Fruit fly (Drosophila melanogaster) whole organism, embryonic: ENCODE measurements around the gene mib1.
A peak's percentile ranks its signal among the peaks of the same experiment; 100 is the strongest.

Source experiments
- BEAF-32 ChIP-seq: fragments of 200-800 bp; sonication (Bioruptor generic); optimal IDR thresholded peaks from 3 replicates; lab custom pipeline; 2017; ENCODE audit warnings: missing biosample characterization, missing genetic modification characterization, mild to moderate bottlenecking, moderate library complexity, missing genetic modification reagents
- CG10274 ChIP-seq: fragments of 200-800 bp; sonication (Bioruptor generic); optimal IDR thresholded peaks from 3 replicates; lab custom pipeline; 2017; ENCODE audit warnings: missing biosample characterization, mild to moderate bottlenecking, missing genetic modification characterization
- CG11695 ChIP-seq: fragments of 200-800 bp; sonication (Bioruptor generic); IDR thresholded peaks from 3 replicates; pipeline ENCODE4 v1.3.6; 2022; ENCODE audit warnings: missing biosample characterization, missing genetic modification characterization
- CG12391 ChIP-seq: fragments of 200-800 bp; sonication (Bioruptor generic); optimal IDR thresholded peaks from 3 replicates; lab custom pipeline; 2018; ENCODE audit warnings: missing biosample characterization, mild to moderate bottlenecking, missing genetic modification characterization, moderate library complexity
- CG13287 ChIP-seq: fragments of 200-800 bp; sonication (Bioruptor generic); IDR thresholded peaks from 2 replicates; pipeline ENCODE4 v1.3.6; 2022; ENCODE audit warnings: missing biosample characterization, missing genetic modification characterization; ENCODE audit not compliant: partially characterized antibody
- CG13775 ChIP-seq: fragments of 200-800 bp; sonication (Bioruptor generic); optimal IDR thresholded peaks from 3 replicates; lab custom pipeline; 2017; ENCODE audit warnings: missing biosample characterization, mild to moderate bottlenecking, missing genetic modification characterization
- CG14441 ChIP-seq: fragments of 200-800 bp; sonication (Bioruptor generic); IDR thresholded peaks from 2 replicates; pipeline ENCODE4 v1.3.6; 2022; ENCODE audit warnings: missing biosample characterization, missing genetic modification characterization
- CG1602 ChIP-seq: fragments of 200-800 bp; sonication (Bioruptor generic); optimal IDR thresholded peaks from 3 replicates; lab custom pipeline; 2016; ENCODE audit warnings: missing biosample characterization, missing genetic modification characterization
- CG1647 ChIP-seq: fragments of 200-800 bp; sonication (Bioruptor generic); optimal IDR thresholded peaks from 3 replicates; lab custom pipeline; 2016; ENCODE audit warnings: missing biosample characterization, missing genetic modification characterization
- CG16863 ChIP-seq: fragments of 200-800 bp; sonication (Bioruptor generic); optimal IDR thresholded peaks from 3 replicates; lab custom pipeline; 2016; ENCODE audit warnings: missing biosample characterization, missing genetic modification characterization
- CG18619 ChIP-seq: fragments of 200-800 bp; sonication (Bioruptor generic); optimal IDR thresholded peaks from 3 replicates; lab custom pipeline; 2017; ENCODE audit warnings: missing biosample characterization, mild to moderate bottlenecking, missing genetic modification characterization
- CG2875 ChIP-seq: fragments of 200-800 bp; sonication (Bioruptor generic); optimal IDR thresholded peaks from 2 replicates; lab custom pipeline; 2017; ENCODE audit warnings: missing biosample characterization, mild to moderate bottlenecking, missing genetic modification characterization, missing genetic modification reagents
- CG33213 ChIP-seq: fragments of 200-800 bp; sonication (Bioruptor generic); optimal IDR thresholded peaks from 3 replicates; lab custom pipeline; 2016; ENCODE audit warnings: missing biosample characterization, missing genetic modification characterization
- CG4360 ChIP-seq: fragments of 200-800 bp; sonication (Bioruptor generic); IDR thresholded peaks from 2 replicates; pipeline ENCODE4 v1.3.6; 2022; ENCODE audit warnings: missing biosample characterization, missing genetic modification characterization
- CG4854 ChIP-seq: fragments of 200-800 bp; sonication (Bioruptor generic); optimal IDR thresholded peaks from 2 replicates; lab custom pipeline; 2016; ENCODE audit warnings: missing biosample characterization, missing genetic modification characterization, inconsistent platforms
- CG5953 ChIP-seq: fragments of 200-800 bp; sonication (Bioruptor generic); IDR thresholded peaks from 2 replicates; pipeline ENCODE4 v1.3.6; 2022; ENCODE audit warnings: missing biosample characterization, missing genetic modification characterization
- CG6175 ChIP-seq: fragments of 200-800 bp; sonication (Bioruptor generic); IDR thresholded peaks from 3 replicates; pipeline ENCODE4 v1.3.6; 2022; ENCODE audit warnings: missing biosample characterization, missing genetic modification characterization
- CG6765 ChIP-seq: fragments of 200-800 bp; sonication (Bioruptor generic); optimal IDR thresholded peaks from 3 replicates; lab custom pipeline; 2017; ENCODE audit warnings: missing biosample characterization, mild to moderate bottlenecking, missing genetic modification characterization
- CG7372 ChIP-seq: fragments of 200-800 bp; sonication (Bioruptor generic); IDR thresholded peaks from 2 replicates; pipeline ENCODE4 v1.3.6; 2022; ENCODE audit warnings: missing biosample characterization, missing genetic modification characterization
- CG7839 ChIP-seq: fragments of 200-800 bp; sonication (Bioruptor generic); optimal IDR thresholded peaks from 3 replicates; lab custom pipeline; 2018; ENCODE audit warnings: missing biosample characterization, mild to moderate bottlenecking, missing genetic modification characterization, moderate library complexity
- CG8944 ChIP-seq: fragments of 200-800 bp; sonication (Bioruptor generic); optimal IDR thresholded peaks from 3 replicates; lab custom pipeline; 2016; ENCODE audit warnings: missing biosample characterization, missing genetic modification characterization
- CG9727 ChIP-seq: fragments of 200-800 bp; sonication (Bioruptor generic); optimal IDR thresholded peaks from 3 replicates; lab custom pipeline; 2017; ENCODE audit warnings: missing biosample characterization, mild to moderate bottlenecking, missing genetic modification characterization
- Dbx ChIP-seq: fragments of 200-800 bp; sonication (Bioruptor generic); IDR thresholded peaks from 3 replicates; pipeline ENCODE4 v1.3.6; 2022; ENCODE audit warnings: missing biosample characterization, missing genetic modification characterization
- HmgZ ChIP-seq: fragments of 200-800 bp; sonication (Bioruptor generic); optimal IDR thresholded peaks from 2 replicates; lab custom pipeline; 2018; ENCODE audit warnings: missing biosample characterization, mild to moderate bottlenecking, missing genetic modification characterization
- Hr78 ChIP-seq, 2 experiments: fragments of 200-800 bp in 1 of 2; fragments of >200 bp in 1 of 2; sonication (Bioruptor generic) in 1 of 2; optimal IDR thresholded peaks; 2 replicates each; lab custom pipeline; 2017 to 2019; ENCODE audit warnings: missing biosample characterization in 2 of 2, missing genetic modification characterization in 2 of 2, mild to moderate bottlenecking in 1 of 2, moderate library complexity in 1 of 2
- Lhr ChIP-seq: fragments of 200-800 bp; sonication (Bioruptor generic); optimal IDR thresholded peaks from 3 replicates; lab custom pipeline; 2017; ENCODE audit warnings: mild to moderate bottlenecking, missing biosample characterization, missing genetic modification reagents, missing genetic modification characterization
- Meics ChIP-seq: fragments of 200-800 bp; sonication (Bioruptor generic); optimal IDR thresholded peaks from 2 replicates; lab custom pipeline; 2017; ENCODE audit warnings: missing biosample characterization, mild to moderate bottlenecking, missing genetic modification characterization
- Ravus ChIP-seq: fragments of 200-800 bp; sonication (Bioruptor generic); IDR thresholded peaks from 2 replicates; pipeline ENCODE4 v1.3.6; 2022; ENCODE audit warnings: missing biosample characterization, missing genetic modification characterization
- abd-A ChIP-seq: fragments of 200-800 bp; sonication (Bioruptor generic); optimal IDR thresholded peaks from 3 replicates; lab custom pipeline; 2019; ENCODE audit warnings: missing biosample characterization, mild to moderate bottlenecking, missing genetic modification characterization, moderate library complexity
- caup ChIP-seq: fragments of 200-800 bp; sonication (Bioruptor generic); optimal IDR thresholded peaks from 3 replicates; lab custom pipeline; 2017; ENCODE audit warnings: missing biosample characterization, mild to moderate bottlenecking, missing genetic modification characterization, moderate library complexity; ENCODE audit not compliant: severe bottlenecking
- cwo ChIP-seq: fragments of 200-800 bp; sonication (Bioruptor generic); optimal IDR thresholded peaks from 3 replicates; lab custom pipeline; 2017; ENCODE audit warnings: missing biosample characterization, missing genetic modification characterization, mild to moderate bottlenecking, moderate library complexity, missing genetic modification reagents
- dan ChIP-seq: fragments of 200-800 bp; sonication (Bioruptor generic); IDR thresholded peaks from 2 replicates; pipeline ENCODE4 v1.3.6; 2022; ENCODE audit warnings: missing biosample characterization, missing genetic modification characterization
- dmrt11E ChIP-seq: fragments of 200-800 bp; sonication (Bioruptor generic); optimal IDR thresholded peaks from 3 replicates; lab custom pipeline; 2018; ENCODE audit warnings: missing biosample characterization, mild to moderate bottlenecking, missing genetic modification characterization, moderate library complexity
- esg ChIP-seq: fragments of 200-800 bp; sonication (Bioruptor generic); conservative IDR thresholded peaks from 2 replicates; pipeline ENCODE4 v1.3.6; 2022; ENCODE audit warnings: missing biosample characterization, missing genetic modification characterization
- fd96Cb ChIP-seq: fragments of 200-800 bp; sonication (Bioruptor generic); optimal IDR thresholded peaks from 2 replicates; lab custom pipeline; 2018; ENCODE audit warnings: missing biosample characterization, mild to moderate bottlenecking, missing genetic modification characterization, moderate library complexity
- gcm ChIP-seq: fragments of 200-800 bp; sonication (Bioruptor generic); optimal IDR thresholded peaks from 2 replicates; lab custom pipeline; 2019; ENCODE audit warnings: missing biosample characterization, mild to moderate bottlenecking, missing genetic modification characterization, moderate library complexity
- gem ChIP-seq: fragments of 200-800 bp; sonication (Bioruptor generic); optimal IDR thresholded peaks from 2 replicates; lab custom pipeline; 2019; ENCODE audit warnings: missing biosample characterization, mild to moderate bottlenecking, missing genetic modification characterization, moderate library complexity
- grau ChIP-seq: fragments of 200-800 bp; optimal IDR thresholded peaks from 3 replicates; lab custom pipeline; 2019; ENCODE audit warnings: missing biosample characterization, mild to moderate bottlenecking, missing genetic modification characterization, moderate library complexity
- gro ChIP-seq: fragments of 200-800 bp; sonication (Bioruptor generic); optimal IDR thresholded peaks from 2 replicates; lab custom pipeline; 2016; ENCODE audit warnings: missing biosample characterization, missing genetic modification characterization
- hbn ChIP-seq: fragments of 200-800 bp; sonication (Bioruptor generic); IDR thresholded peaks from 2 replicates; pipeline ENCODE4 v1.3.6; 2022; ENCODE audit warnings: missing biosample characterization, missing genetic modification characterization; ENCODE audit not compliant: partially characterized antibody
- kni ChIP-seq: fragments of 200-800 bp; sonication (Bioruptor generic); optimal IDR thresholded peaks from 3 replicates; lab custom pipeline; 2017; ENCODE audit warnings: mild to moderate bottlenecking, missing biosample characterization, missing genetic modification reagents, missing genetic modification characterization
- lbe ChIP-seq: fragments of 200-800 bp; sonication (Bioruptor generic); optimal IDR thresholded peaks from 2 replicates; lab custom pipeline; 2016; ENCODE audit warnings: missing biosample characterization, mild to moderate bottlenecking, missing genetic modification characterization
- lilli ChIP-seq: fragments of 200-800 bp; sonication (Bioruptor generic); optimal IDR thresholded peaks from 3 replicates; lab custom pipeline; 2016; ENCODE audit warnings: missing biosample characterization, missing genetic modification characterization
- lola ChIP-seq, 3 experiments: fragments of >200 bp in 2 of 3; fragments of 200-800 bp in 1 of 3; sonication (Bioruptor generic) in 1 of 3; optimal IDR thresholded peaks; 2 replicates each; lab custom pipeline; 2017 to 2019; ENCODE audit warnings: missing biosample characterization in 3 of 3, missing genetic modification characterization in 3 of 3, mild to moderate bottlenecking in 1 of 3, moderate library complexity in 1 of 3
- mirr ChIP-seq: fragments of 200-800 bp; sonication (Bioruptor generic); optimal IDR thresholded peaks from 3 replicates; lab custom pipeline; 2018; ENCODE audit warnings: missing biosample characterization, mild to moderate bottlenecking, missing genetic modification characterization
- oc ChIP-seq: fragments of 200-800 bp; sonication (Bioruptor generic); optimal IDR thresholded peaks from 2 replicates; lab custom pipeline; 2018; ENCODE audit warnings: missing biosample characterization, mild to moderate bottlenecking, missing genetic modification characterization, moderate library complexity
- tna ChIP-seq: fragments of 200-800 bp; sonication (Bioruptor generic); IDR thresholded peaks from 2 replicates; pipeline ENCODE4 v1.3.6; 2022; ENCODE audit warnings: missing biosample characterization, missing genetic modification characterization; ENCODE audit not compliant: partially characterized antibody
- unpg ChIP-seq: fragments of 200-800 bp; sonication (Bioruptor generic); optimal IDR thresholded peaks from 3 replicates; lab custom pipeline; 2018; ENCODE audit warnings: missing biosample characterization, mild to moderate bottlenecking, missing genetic modification characterization, moderate library complexity
- usp ChIP-seq: fragments of >200 bp; optimal IDR thresholded peaks from 2 replicates; lab custom pipeline; 2017; ENCODE audit warnings: missing biosample characterization, missing genetic modification characterization
- zen2 ChIP-seq: fragments of 200-800 bp; sonication (Bioruptor generic); IDR thresholded peaks from 3 replicates; pipeline ENCODE4 v1.3.6; 2022; ENCODE audit warnings: missing biosample characterization, missing genetic modification characterization; ENCODE audit not compliant: partially characterized antibody

mib1 gene

DNA sequence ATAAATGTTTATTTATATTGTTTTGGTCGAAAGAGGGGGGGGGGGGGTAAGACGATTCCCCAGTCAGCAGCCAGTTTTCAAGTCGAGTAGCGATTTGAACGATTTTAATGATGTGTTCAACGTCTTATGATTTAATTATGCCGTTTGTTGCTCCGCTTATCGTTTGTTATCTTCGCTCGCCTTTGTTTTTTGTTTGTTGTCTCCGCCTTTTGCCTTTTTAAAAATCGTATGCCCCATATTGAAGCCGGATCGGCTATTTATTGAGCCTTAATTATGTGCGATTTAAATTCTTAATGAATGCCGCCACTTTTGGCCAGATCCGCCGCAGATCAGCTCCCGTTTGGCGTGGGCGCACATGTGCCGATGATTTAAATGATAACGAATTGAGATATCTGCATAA is 2.9 kb upstream of the mib1 start (continued):
- TF ChIP-seq CG14441 (GFP tag; lab: Robert Waterston, UW) = no peak
- TF ChIP-seq kni (GFP tag; lab: Kevin White, UChicago) = no peak
- no peak for TF ChIP-seq Dbx
- no peak for TF ChIP-seq Ravus (GFP tag; lab: Robert Waterston, UW)
- no peak for TF ChIP-seq tna (GFP tag; lab: Robert Waterston, UW)
- TF ChIP-seq HmgZ = no peak
- TF ChIP-seq oc (tag; lab: Kevin White, UChicago) = peak; percentile 61
- TF ChIP-seq CG13775 = no peak
- no peak for TF ChIP-seq caup (GFP tag; lab: Kevin White, UChicago)
- TF ChIP-seq CG33213 = no peak
- TF ChIP-seq CG4854 (GFP tag; lab: Kevin White, UChicago) = no peak
- no peak for TF ChIP-seq fd96Cb (tag; lab: Kevin White, UChicago)
- TF ChIP-seq abd-A (tag; lab: Kevin White, UChicago) = peak; percentile 97
- TF ChIP-seq CG6175 (GFP tag; lab: Robert Waterston, UW) = no peak
- TF ChIP-seq gro (GFP tag; lab: Kevin White, UChicago) = peak; percentile 68
- no peak for TF ChIP-seq dmrt11E (tag; lab: Kevin White, UChicago)
- no peak for TF ChIP-seq dan (GFP tag; lab: Robert Waterston, UW)
- TF ChIP-seq CG13287 (GFP tag; lab: Robert Waterston, UW) = no peak
- no peak for TF ChIP-seq CG9727 (GFP tag; lab: Kevin White, UChicago)
- TF ChIP-seq Lhr (GFP tag; lab: Kevin White, UChicago) = no peak
- no peak for TF ChIP-seq lilli (GFP tag; lab: Kevin White, UChicago)
- no peak for TF ChIP-seq CG18619 (GFP tag; lab: Kevin White, UChicago)
- no peak for TF ChIP-seq CG11695 (GFP tag; lab: Robert Waterston, UW)
- TF ChIP-seq Hr78 (GFP tag; optimal IDR thresholded peaks at IDR 0.05; lab: Kevin White, UChicago) = no peak
- TF ChIP-seq usp = no peak
- TF ChIP-seq gcm (GFP tag; lab: Kevin White, UChicago) = no peak
- TF ChIP-seq CG4360 (GFP tag; lab: Robert Waterston, UW) = no peak
- no peak for TF ChIP-seq CG10274 (GFP tag; lab: Kevin White, UChicago)
- no peak for TF ChIP-seq unpg (GFP tag; lab: Kevin White, UChicago)
- no peak for TF ChIP-seq CG6765
- no peak for TF ChIP-seq CG1602 (GFP tag; lab: Kevin White, UChicago)
- TF ChIP-seq hbn (GFP tag; lab: Robert Waterston, UW) = no peak
- TF ChIP-seq CG12391 (tag; lab: Kevin White, UChicago) = no peak
- no peak for TF ChIP-seq grau
- no peak for TF ChIP-seq BEAF-32 (GFP tag; lab: Kevin White, UChicago)
- TF ChIP-seq CG8944 = no peak
- no peak for TF ChIP-seq lbe (GFP tag; lab: Kevin White, UChicago)
- no peak for TF ChIP-seq CG1647 (GFP tag; lab: Kevin White, UChicago)
- TF ChIP-seq CG5953 (GFP tag; lab: Robert Waterston, UW) = no peak
- TF ChIP-seq CG16863 = no peak
- no peak for TF ChIP-seq Meics (GFP tag; lab: Kevin White, UChicago)
- no peak for TF ChIP-seq CG7372 (GFP tag; lab: Robert Waterston, UW)
- TF ChIP-seq zen2 = 0 out of 3 replicates have a peak, but pooled peaks have one; percentile 6
- TF ChIP-seq mirr (GFP tag; lab: Kevin White, UChicago) = no peak
- TF ChIP-seq lola (GFP tag; optimal IDR thresholded peaks at IDR 0.05; lab: Kevin White, UChicago) = no peak
- TF ChIP-seq esg (GFP tag; lab: Robert Waterston, UW) = no peak
- peak; percentile 27 for TF ChIP-seq cwo (GFP tag; lab: Kevin White, UChicago)
- no peak for TF ChIP-seq CG7839 (tag; lab: Kevin White, UChicago)
- no peak for TF ChIP-seq gem (tag; lab: Kevin White, UChicago)
- no peak for TF ChIP-seq CG2875 (GFP tag; lab: Kevin White, UChicago)
